Fruit fly (Drosophila melanogaster): ENCODE data around the gene GstD9.

The GstD9 gene

dm6 chr3R:12408160-12408559 is 40.8 kb upstream of the GstD9 start, which contains the start of gene CG5196 (continued):
- no peak for TF ChIP-seq eve (GFP tag; optimal IDR thresholded peaks at IDR 0.05)
- no peak for TF ChIP-seq CG18599 (GFP tag; optimal IDR thresholded peaks at IDR 0.05)
- TF ChIP-seq nau (GFP tag; optimal IDR thresholded peaks at IDR 0.05): no peak
- no peak for TF ChIP-seq Mad (GFP tag; optimal IDR thresholded peaks at IDR 0.05)
- peak; percentile 1 for TF ChIP-seq D19A (tag; optimal IDR thresholded peaks at IDR 0.05)
- no peak for TF ChIP-seq Taf1 (GFP tag; IDR thresholded peaks at IDR 0.05)
- peak; percentile 64 for TF ChIP-seq Dll (GFP tag; IDR thresholded peaks at IDR 0.05; ENCODE audit: partially characterized antibody)
- no peak for TF ChIP-seq CG33557 (GFP tag; optimal IDR thresholded peaks at IDR 0.05)
- TF ChIP-seq Side (GFP tag; optimal IDR thresholded peaks at IDR 0.05): no peak
- no peak for TF ChIP-seq Ssrp (tag; optimal IDR thresholded peaks at IDR 0.05)
- TF ChIP-seq abd-A (tag; optimal IDR thresholded peaks at IDR 0.05): no peak
- no peak for TF ChIP-seq Kr (GFP tag; optimal IDR thresholded peaks at IDR 0.05)
- no peak for TF ChIP-seq CG11723 (GFP tag; optimal IDR thresholded peaks at IDR 0.05)
- TF ChIP-seq ro (GFP tag; IDR thresholded peaks at IDR 0.05): no peak
- 0 out of 2 replicates have a peak, but pooled peaks have one; percentile 25 for TF ChIP-seq stc (GFP tag; IDR thresholded peaks at IDR 0.05)
- no peak for TF ChIP-seq mam (GFP tag; optimal IDR thresholded peaks at IDR 0.05)
- TF ChIP-seq Myb (GFP tag; optimal IDR thresholded peaks at IDR 0.05): peak; percentile 15
- TF ChIP-seq CG9876 (GFP tag; optimal IDR thresholded peaks at IDR 0.05): no peak
- TF ChIP-seq CG8359 (GFP tag; optimal IDR thresholded peaks at IDR 0.05; ENCODE audit: borderline replicate concordance): no peak
- TF ChIP-seq Dp (GFP tag; optimal IDR thresholded peaks at IDR 0.05): peak; percentile 80
- no peak for TF ChIP-seq Mrtf (GFP tag; IDR thresholded peaks at IDR 0.05)
- peak; percentile 58; the same call in 2 of the 3 replicates for TF ChIP-seq mld (GFP tag; IDR thresholded peaks at IDR 0.05; ENCODE audit: partially characterized antibody)
- no peak for TF ChIP-seq CG15479 (GFP tag; optimal IDR thresholded peaks at IDR 0.05)
- no peak for TF ChIP-seq ERR (GFP tag; optimal IDR thresholded peaks at IDR 0.05)
- TF ChIP-seq bcd (GFP tag; optimal IDR thresholded peaks at IDR 0.05): no peak
- TF ChIP-seq az2 (GFP tag; optimal IDR thresholded peaks at IDR 0.05): no peak
- TF ChIP-seq Dip2 (GFP tag; IDR thresholded peaks at IDR 0.05): no peak
- TF ChIP-seq lbe (GFP tag; optimal IDR thresholded peaks at IDR 0.05): peak; percentile 66
- TF ChIP-seq Nf-YC (tag; optimal IDR thresholded peaks at IDR 0.05): peak; percentile 31
- TF ChIP-seq CG1603 (tag; optimal IDR thresholded peaks at IDR 0.05): peak; percentile 76
- TF ChIP-seq wdn (GFP tag; IDR thresholded peaks at IDR 0.05): no peak
- no peak for TF ChIP-seq Gsc (GFP tag; IDR thresholded peaks at IDR 0.05)
- peak; percentile 30 for TF ChIP-seq sd (tag; optimal IDR thresholded peaks at IDR 0.05)
- TF ChIP-seq CG13775 (GFP tag; optimal IDR thresholded peaks at IDR 0.05): no peak
- TF ChIP-seq onecut (GFP tag; IDR thresholded peaks at IDR 0.05): no peak
- TF ChIP-seq CG14860 (GFP tag; IDR thresholded peaks at IDR 0.05; ENCODE audit: partially characterized antibody): peak; percentile 27; the same call in 2 of the 3 replicates
- TF ChIP-seq Hr3 (GFP tag; optimal IDR thresholded peaks at IDR 0.05): no peak
- TF ChIP-seq CG9797 (GFP tag; optimal IDR thresholded peaks at IDR 0.05): peak; percentile 88
- TF ChIP-seq Pdp1 (GFP tag; optimal IDR thresholded peaks at IDR 0.05): no peak
- TF ChIP-seq CG32772 (GFP tag; IDR thresholded peaks at IDR 0.05): no peak
- peak; percentile 31 for TF ChIP-seq nmo (GFP tag; optimal IDR thresholded peaks at IDR 0.05)
- no peak for TF ChIP-seq Ptx1 (GFP tag; IDR thresholded peaks at IDR 0.05)
- TF ChIP-seq CG3726 (GFP tag; IDR thresholded peaks at IDR 0.05): no peak; the same call in 2 of the 3 replicates
- no peak for TF ChIP-seq crol (GFP tag; IDR thresholded peaks at IDR 0.05)
- TF ChIP-seq CG34224 (GFP tag; IDR thresholded peaks at IDR 0.05; ENCODE audit: partially characterized antibody): peak; percentile 81
- peak; percentile 65 for TF ChIP-seq Scr (GFP tag; IDR thresholded peaks at IDR 0.05; ENCODE audit: partially characterized antibody)
- TF ChIP-seq sug (tag; optimal IDR thresholded peaks at IDR 0.05): peak; percentile 51
- TF ChIP-seq Mes4 (GFP tag; optimal IDR thresholded peaks at IDR 0.05): no peak
- no peak for TF ChIP-seq btn (GFP tag; optimal IDR thresholded peaks at IDR 0.05)
- peak; percentile 29 for TF ChIP-seq Sin3A (optimal IDR thresholded peaks at IDR 0.05)
- TF ChIP-seq CG31365 (tag; optimal IDR thresholded peaks at IDR 0.05): no peak
